Worm (Caenorhabditis elegans): ENCODE measurements around the gene F45D3.3.

Gene F45D3.3

DNA sequence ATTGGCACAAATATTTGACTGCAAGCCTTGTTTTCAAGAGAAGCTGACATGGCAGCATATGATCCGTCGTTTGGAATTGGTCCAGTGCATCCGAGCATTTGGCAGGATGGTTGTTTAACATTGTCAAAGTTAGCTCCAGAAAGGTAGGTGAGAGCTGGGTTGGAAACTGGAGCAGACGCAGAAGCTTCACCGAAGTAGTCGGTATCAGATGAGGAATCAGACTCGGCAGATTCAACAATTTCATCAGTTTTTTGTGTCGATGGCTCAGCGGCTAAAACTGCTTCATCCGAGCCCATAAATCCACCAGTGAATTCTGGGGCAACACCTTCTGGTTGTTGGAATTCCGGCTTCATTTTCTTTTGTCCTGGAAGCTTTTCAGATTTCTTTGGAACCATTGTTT is 581 bp downstream of the F45D3.3 start:
- no peak for TF ChIP-seq hlh-1 (tag; optimal IDR thresholded peaks at IDR 0.05)
- no peak for TF ChIP-seq unc-62 (GFP tag; optimal IDR thresholded peaks at IDR 0.05)
- TF ChIP-seq M03D4.4 (tag; optimal IDR thresholded peaks at IDR 0.05) = no peak
- no peak for TF ChIP-seq nhr-28 (tag; optimal IDR thresholded peaks at IDR 0.05)
- TF ChIP-seq mab-5 (tag; optimal IDR thresholded peaks at IDR 0.05) = no peak
- TF ChIP-seq sptf-1 (tag; optimal IDR thresholded peaks at IDR 0.05) = no peak
- TF ChIP-seq ham-2 (GFP tag; optimal IDR thresholded peaks at IDR 0.05) = no peak
- TF ChIP-seq blmp-1 (tag; optimal IDR thresholded peaks at IDR 0.05) = no peak
- no peak for TF ChIP-seq nhr-237 (tag; optimal IDR thresholded peaks at IDR 0.05)
- TF ChIP-seq zip-8 (tag; optimal IDR thresholded peaks at IDR 0.05) = no peak
- TF ChIP-seq mls-2 (tag; optimal IDR thresholded peaks at IDR 0.05) = no peak
- no peak for TF ChIP-seq pha-4 (tag; optimal IDR thresholded peaks at IDR 0.05)
- TF ChIP-seq lin-32 (GFP tag; optimal IDR thresholded peaks at IDR 0.05) = no peak
- no peak for TF ChIP-seq flh-1 (GFP tag; optimal IDR thresholded peaks at IDR 0.05)

DNA sequence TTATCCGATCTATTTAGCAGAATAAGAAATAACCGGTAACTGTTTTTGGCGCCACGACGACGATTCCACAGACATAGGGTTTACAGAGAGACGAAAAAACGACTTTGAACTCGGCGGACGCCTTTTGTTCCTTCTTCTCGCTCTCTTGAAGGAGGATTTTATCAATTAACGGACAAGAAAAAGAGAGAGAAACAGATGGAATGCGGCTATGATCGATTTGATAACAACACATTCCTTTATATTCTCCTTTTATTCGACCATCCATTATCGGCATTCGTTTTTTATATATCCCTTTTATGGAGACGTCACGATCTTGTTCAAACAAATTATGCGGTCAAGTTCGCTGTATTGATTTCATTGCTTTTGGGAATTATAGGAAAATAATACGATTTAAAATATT is 1.4 kb downstream of the F45D3.3 start:
- no peak for TF ChIP-seq ztf-11 (tag; optimal IDR thresholded peaks at IDR 0.05)
- TF ChIP-seq unc-62 (GFP tag; optimal IDR thresholded peaks at IDR 0.05) = no peak
- TF ChIP-seq ham-2 (GFP tag; optimal IDR thresholded peaks at IDR 0.05) = no peak
- no peak for TF ChIP-seq lsy-2 (tag; optimal IDR thresholded peaks at IDR 0.05)
- no peak for TF ChIP-seq mls-2 (tag; optimal IDR thresholded peaks at IDR 0.05)
- TF ChIP-seq flh-1 (GFP tag; optimal IDR thresholded peaks at IDR 0.05) = no peak
- no peak for TF ChIP-seq M03D4.4 (tag; optimal IDR thresholded peaks at IDR 0.05)
- no peak for TF ChIP-seq blmp-1 (tag; optimal IDR thresholded peaks at IDR 0.05)
- no peak for TF ChIP-seq unc-120 (tag; optimal IDR thresholded peaks at IDR 0.05; ENCODE audit: poor library complexity, severe bottlenecking)
- no peak for TF ChIP-seq pha-4 (tag; optimal IDR thresholded peaks at IDR 0.05)
- TF ChIP-seq mab-5 (tag; optimal IDR thresholded peaks at IDR 0.05) = no peak
- TF ChIP-seq nhr-12 (tag; optimal IDR thresholded peaks at IDR 0.05) = no peak
- TF ChIP-seq nhr-28 (tag; optimal IDR thresholded peaks at IDR 0.05) = no peak

DNA sequence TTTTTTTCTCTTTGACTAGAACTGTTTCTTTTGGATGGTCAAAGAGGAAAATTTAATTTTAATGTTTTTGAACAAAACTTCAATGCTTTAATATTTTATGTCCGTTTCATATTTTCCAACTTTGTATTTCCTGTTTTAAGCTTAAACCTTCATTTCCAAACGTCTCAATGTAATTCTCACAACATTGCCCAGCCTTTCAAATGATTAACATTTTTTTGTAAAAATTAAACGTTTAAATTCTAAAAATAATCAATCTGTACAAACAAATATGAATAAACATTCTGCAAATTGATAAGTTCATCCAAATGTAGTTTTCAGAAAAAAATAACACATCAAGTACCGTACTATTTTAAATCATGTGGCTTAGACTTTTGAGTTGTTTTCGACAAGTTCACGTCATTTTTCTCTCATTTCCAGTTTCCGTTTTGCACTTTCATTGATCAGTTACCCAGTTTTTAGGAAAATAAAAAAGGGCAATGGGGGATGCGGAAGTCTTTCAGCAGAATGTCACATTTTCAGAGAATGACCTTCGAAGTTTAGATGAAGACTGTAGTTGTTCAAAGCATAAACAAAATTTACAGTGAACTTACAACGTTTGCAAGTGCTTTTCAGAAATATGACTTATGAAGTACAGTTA is 7.4 kb downstream of the F45D3.3 start:
- TF ChIP-seq hlh-1 (tag; optimal IDR thresholded peaks at IDR 0.05) (no peak), sptf-1 (tag; optimal IDR thresholded peaks at IDR 0.05) (no peak), ham-2 (GFP tag; optimal IDR thresholded peaks at IDR 0.05) (no peak), tbx-8 (GFP tag; optimal IDR thresholded peaks at IDR 0.05) (no peak), elt-1 (tag; optimal IDR thresholded peaks at IDR 0.05; ENCODE audit: borderline replicate concordance, insufficient read depth) (no peak), nhr-2 (tag; optimal IDR thresholded peaks at IDR 0.05) (no peak), M03D4.4 (tag; optimal IDR thresholded peaks at IDR 0.05) (no peak), ceh-39 (tag; optimal IDR thresholded peaks at IDR 0.05) (no peak), nhr-28 (tag; optimal IDR thresholded peaks at IDR 0.05) (no peak), ztf-11 (tag; optimal IDR thresholded peaks at IDR 0.05) (no peak), unc-39 (tag; optimal IDR thresholded peaks at IDR 0.05) (no peak), bed-3 (GFP tag; optimal IDR thresholded peaks at IDR 0.05) (no peak)

DNA sequence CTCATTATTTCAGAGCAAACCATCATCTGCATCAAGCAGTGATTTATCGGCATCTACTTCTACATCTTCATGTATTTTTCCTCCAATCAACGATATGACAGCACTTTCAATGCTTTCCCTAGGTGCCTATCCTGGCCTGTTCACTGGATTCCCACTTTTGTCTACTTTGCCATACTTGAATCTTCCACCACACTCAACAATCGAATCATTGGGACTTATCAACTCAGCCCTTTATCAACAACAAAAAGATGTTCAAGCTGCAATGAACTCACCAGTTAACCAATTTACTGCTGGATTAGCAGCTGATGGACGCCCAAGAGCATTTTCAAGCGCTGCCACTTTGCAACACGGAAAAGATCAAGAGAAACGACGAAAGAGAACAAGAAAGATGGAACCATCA is 9.0 kb downstream of the F45D3.3 start:
- no peak for TF ChIP-seq sem-2 (GFP tag; optimal IDR thresholded peaks at IDR 0.05)
- no peak for TF ChIP-seq mep-1 (tag; optimal IDR thresholded peaks at IDR 0.05)
- TF ChIP-seq M03D4.4 (tag; optimal IDR thresholded peaks at IDR 0.05) = no peak
- no peak for TF ChIP-seq ham-2 (GFP tag; optimal IDR thresholded peaks at IDR 0.05)
- TF ChIP-seq ceh-43 (GFP tag; optimal IDR thresholded peaks at IDR 0.05) = no peak
- TF ChIP-seq ztf-11 (tag; optimal IDR thresholded peaks at IDR 0.05) = no peak
- no peak for TF ChIP-seq zip-8 (tag; optimal IDR thresholded peaks at IDR 0.05)
- TF ChIP-seq nhr-237 (tag; optimal IDR thresholded peaks at IDR 0.05) = no peak
- no peak for TF ChIP-seq pha-4 (tag; optimal IDR thresholded peaks at IDR 0.05)

DNA sequence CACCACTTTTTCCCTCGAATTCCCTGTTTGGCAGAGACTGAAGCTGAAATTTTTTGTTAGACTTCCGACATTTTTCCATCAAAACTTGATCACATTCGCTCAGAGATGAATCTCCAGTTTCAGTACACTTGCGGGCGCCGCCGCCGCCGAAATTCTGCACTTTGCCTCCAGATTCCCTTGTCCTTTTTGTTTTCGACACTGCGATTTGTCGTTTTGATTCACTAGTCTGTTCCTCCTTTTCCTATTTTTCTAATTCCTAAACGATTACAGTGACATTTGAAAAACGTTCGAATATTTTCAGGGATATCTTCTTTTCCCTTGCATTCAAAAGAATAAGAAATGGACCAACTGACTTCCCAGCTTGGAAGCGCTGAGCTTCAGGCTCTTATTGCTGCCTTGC is 9.4 kb downstream of the F45D3.3 start, which contains the start of gene F45D3.2:
F45D3.2 (plus strand) TSS at position 301 of the 400 bp plus-strand sequence.
- TF ChIP-seq blmp-1 (tag; optimal IDR thresholded peaks at IDR 0.05) (no peak), ceh-43 (GFP tag; optimal IDR thresholded peaks at IDR 0.05) (no peak)

DNA sequence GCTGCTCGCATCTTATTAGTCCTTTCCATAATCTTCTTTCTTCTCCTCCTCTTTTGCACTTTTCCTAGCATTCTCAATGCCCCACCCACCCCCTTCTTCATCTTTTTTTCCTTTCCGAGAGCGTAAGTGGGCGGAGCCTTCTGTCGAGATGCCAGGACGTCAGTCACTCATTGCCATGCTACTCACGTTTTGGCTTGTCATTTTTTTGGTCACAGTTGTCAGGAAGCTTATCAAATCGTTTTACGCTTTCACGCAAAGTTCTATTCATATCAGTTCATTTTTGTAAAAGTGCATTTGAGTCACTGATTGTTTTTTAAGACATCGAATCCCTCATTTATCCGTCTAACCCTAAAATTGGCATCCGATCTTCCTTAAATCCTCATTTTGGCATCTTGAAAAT is 10.2 kb downstream of the F45D3.3 start:
- no peak for TF ChIP-seq mls-2 (tag; optimal IDR thresholded peaks at IDR 0.05)
- no peak for TF ChIP-seq ceh-43 (GFP tag; optimal IDR thresholded peaks at IDR 0.05)
- TF ChIP-seq nhr-12 (tag; optimal IDR thresholded peaks at IDR 0.05) = no peak
- no peak for TF ChIP-seq nhr-76 (tag; optimal IDR thresholded peaks at IDR 0.05)
- no peak for TF ChIP-seq nhr-2 (tag; optimal IDR thresholded peaks at IDR 0.05)
- TF ChIP-seq bed-3 (GFP tag; optimal IDR thresholded peaks at IDR 0.05) = no peak
- no peak for TF ChIP-seq cnd-1 (tag; optimal IDR thresholded peaks at IDR 0.05)
- no peak for TF ChIP-seq unc-62 (GFP tag; optimal IDR thresholded peaks at IDR 0.05)

All from whole organism, mixed stage, embryonic.